Worm (Caenorhabditis elegans) whole organism, L4 larva: ENCODE data around the gene sqv-4.

Experiments
- F37D6.2 ChIP-seq: sonication (generic microtip); optimal IDR thresholded peaks from 2 replicates; lab custom pipeline; 2016; ENCODE audit warnings: mild to moderate bottlenecking, missing genetic modification characterization, missing compliant biosample characterization
- F44E2.7 ChIP-seq: fragments of 200-800 bp; sonication (Bioruptor generic); IDR thresholded peaks from 2 replicates; pipeline ENCODE4 v2.1.2; 2022; ENCODE audit warnings: missing genetic modification characterization, missing compliant biosample characterization
- F49E8.2 ChIP-seq: sonication (generic microtip); optimal IDR thresholded peaks from 2 replicates; lab custom pipeline; 2016; ENCODE audit warnings: missing compliant biosample characterization, mild to moderate bottlenecking, missing genetic modification characterization, borderline replicate concordance
- T20F7.1 ChIP-seq: fragments of 200-800 bp; sonication (Bioruptor generic); optimal IDR thresholded peaks from 2 replicates; lab custom pipeline; 2018; ENCODE audit warnings: mild to moderate bottlenecking, missing genetic modification characterization, missing compliant biosample characterization
- Y48G9A.11 ChIP-seq: fragments of 200-800 bp; sonication (Bioruptor generic); IDR thresholded peaks from 2 replicates; pipeline ENCODE4 v1.3.6; 2022; ENCODE audit warnings: missing genetic modification reagents, missing genetic modification characterization, missing compliant biosample characterization
- Y75B8A.6 ChIP-seq: fragments of 200-800 bp; sonication (Bioruptor generic); IDR thresholded peaks from 2 replicates; pipeline ENCODE4 v1.3.6; 2022; ENCODE audit warnings: missing genetic modification reagents, missing genetic modification characterization, missing compliant biosample characterization
- aha-1 ChIP-seq: fragments of 150-350 bp; peaks from one replicate; lab custom pipeline; 2014; ENCODE audit warnings: missing biosample characterization, missing genetic modification characterization
- ama-1 ChIP-seq: fragments of 150-350 bp; optimal IDR thresholded peaks from 2 replicates; lab custom pipeline; 2014; ENCODE audit warnings: inconsistent platforms, mixed read lengths
- ceh-28 ChIP-seq: fragments of 150-350 bp; optimal IDR thresholded peaks from 2 replicates; lab custom pipeline; 2014; ENCODE audit warnings: missing biosample characterization, missing genetic modification reagents, missing genetic modification characterization
- ceh-62 ChIP-seq: sonication (generic microtip); optimal IDR thresholded peaks from 2 replicates; lab custom pipeline; 2017; ENCODE audit warnings: missing biosample characterization, missing genetic modification characterization
- cey-2 ChIP-seq: sonication (generic microtip); optimal IDR thresholded peaks from 3 replicates; lab custom pipeline; 2017; ENCODE audit warnings: missing genetic modification characterization, mild to moderate bottlenecking, missing compliant biosample characterization, antibody characterized with exemption, borderline replicate concordance; ENCODE audit not compliant: insufficient read depth
- ctbp-1 ChIP-seq: fragments of 200-800 bp; sonication (Bioruptor generic); IDR thresholded peaks from 2 replicates; pipeline ENCODE4 v1.3.6; 2022; ENCODE audit warnings: missing genetic modification reagents, missing genetic modification characterization, missing compliant biosample characterization
- dmd-8 ChIP-seq: fragments of 200-800 bp; sonication (Bioruptor generic); IDR thresholded peaks from 2 replicates; pipeline ENCODE4 v1.3.6; 2022; ENCODE audit warnings: missing genetic modification characterization, missing compliant biosample characterization
- dmd-9 ChIP-seq: fragments of 200-800 bp; sonication (Bioruptor generic); IDR thresholded peaks from 2 replicates; pipeline ENCODE4 v1.3.6; 2022; ENCODE audit warnings: missing genetic modification reagents, missing genetic modification characterization, missing compliant biosample characterization
- hif-1 ChIP-seq, 2 experiments: sonication (generic microtip); optimal IDR thresholded peaks; 2 replicates each; lab custom pipeline; 2016 to 2017; ENCODE audit warnings: missing compliant biosample characterization in 2 of 2, missing genetic modification characterization in 2 of 2, missing genetic modification reagents in 2 of 2, missing genotype in 2 of 2, mild to moderate bottlenecking in 1 of 2
- hlh-11 ChIP-seq: fragments of 200-800 bp; sonication (Bioruptor generic); optimal IDR thresholded peaks from 2 replicates; lab custom pipeline; 2018; ENCODE audit warnings: mild to moderate bottlenecking, missing genetic modification characterization, missing compliant biosample characterization
- hlh-30 ChIP-seq: sonication (generic microtip); optimal IDR thresholded peaks from 2 replicates; lab custom pipeline; 2017; ENCODE audit warnings: antibody characterized with exemption, mild to moderate bottlenecking, missing genetic modification characterization, missing compliant biosample characterization; ENCODE audit not compliant: insufficient read depth
- lin-15B ChIP-seq: fragments of 150-350 bp; sonication (generic microtip); optimal IDR thresholded peaks from 3 replicates; lab custom pipeline; 2014; ENCODE audit warnings: missing biosample characterization, missing genetic modification characterization
- lin-29 ChIP-seq: fragments of 200-800 bp; sonication (Bioruptor generic); IDR thresholded peaks from 2 replicates; pipeline ENCODE4 v1.3.6; 2022; ENCODE audit warnings: missing genetic modification reagents, missing genetic modification characterization, missing compliant biosample characterization
- madf-5 ChIP-seq, 2 experiments: fragments of 200-800 bp; sonication (Bioruptor generic); IDR thresholded peaks; 2 replicates each; pipeline ENCODE4 v1.3.6; 2022; ENCODE audit warnings: missing compliant biosample characterization in 2 of 2, missing genetic modification characterization in 2 of 2
- mes-2 ChIP-seq: sonication (generic microtip); optimal IDR thresholded peaks from 2 replicates; lab custom pipeline; 2016; ENCODE audit warnings: missing genotype, mild to moderate bottlenecking, missing genetic modification characterization, missing compliant biosample characterization; ENCODE audit not compliant: poor library complexity, severe bottlenecking
- mxl-3 ChIP-seq: fragments of 200-800 bp; sonication (Bioruptor generic); optimal IDR thresholded peaks from 2 replicates; lab custom pipeline; 2018; ENCODE audit warnings: mild to moderate bottlenecking, missing genetic modification characterization, missing compliant biosample characterization
- nhr-11 ChIP-seq: fragments of 150-350 bp; optimal IDR thresholded peaks from 2 replicates; lab custom pipeline; 2014; ENCODE audit warnings: missing biosample characterization, missing genetic modification characterization
- nhr-111 ChIP-seq: fragments of 200-800 bp; sonication (Bioruptor generic); optimal IDR thresholded peaks from 2 replicates; lab custom pipeline; 2018; ENCODE audit warnings: mild to moderate bottlenecking, missing genetic modification characterization, missing compliant biosample characterization
- nhr-25 ChIP-seq: sonication (generic microtip); optimal IDR thresholded peaks from 2 replicates; lab custom pipeline; 2017; ENCODE audit warnings: missing genetic modification characterization, mild to moderate bottlenecking, missing compliant biosample characterization, antibody characterized with exemption, moderate library complexity, borderline replicate concordance; ENCODE audit not compliant: insufficient read depth
- nhr-28 ChIP-seq: fragments of 150-350 bp; optimal IDR thresholded peaks from 2 replicates; lab custom pipeline; 2014; ENCODE audit warnings: missing biosample characterization, missing genetic modification characterization
- nhr-48 ChIP-seq: sonication (generic microtip); optimal IDR thresholded peaks from 2 replicates; lab custom pipeline; 2016; ENCODE audit warnings: mild to moderate bottlenecking, missing genetic modification characterization, missing compliant biosample characterization
- php-3 ChIP-seq: fragments of 200-800 bp; sonication (Bioruptor generic); IDR thresholded peaks from 2 replicates; pipeline ENCODE4 v1.3.6; 2022; ENCODE audit warnings: missing genetic modification reagents, missing genetic modification characterization, missing compliant biosample characterization
- rbr-2 ChIP-seq: sonication (generic microtip); optimal IDR thresholded peaks from 2 replicates; lab custom pipeline; 2016; ENCODE audit warnings: missing genotype, missing genetic modification characterization, missing compliant biosample characterization
- set-16 ChIP-seq: fragments of 200-800 bp; sonication (Bioruptor generic); IDR thresholded peaks from 2 replicates; pipeline ENCODE4 v1.3.6; 2022; ENCODE audit warnings: missing genetic modification reagents, missing genetic modification characterization, missing compliant biosample characterization
- unc-39 ChIP-seq: sonication (generic microtip); optimal IDR thresholded peaks from 2 replicates; lab custom pipeline; 2017; ENCODE audit warnings: missing biosample characterization, missing genetic modification characterization
- unc-62 ChIP-seq, 3 experiments: fragments of 150-350 bp in 1 of 3; sonication (generic microtip); optimal IDR thresholded peaks in 2 of 3; peaks in 1 of 3; 1 replicate in 1 of 3; 2 replicates in 2 of 3; lab custom pipeline; 2014 to 2017; ENCODE audit warnings: missing biosample characterization in 3 of 3, missing genetic modification characterization in 3 of 3, missing genetic modification reagents in 3 of 3, missing genotype in 1 of 3
- zfp-2 ChIP-seq: sonication (generic microtip); optimal IDR thresholded peaks from 2 replicates; lab custom pipeline; 2016; ENCODE audit warnings: mild to moderate bottlenecking, missing genetic modification characterization, missing compliant biosample characterization
- zip-11 ChIP-seq: fragments of 200-800 bp; sonication (Bioruptor generic); IDR thresholded peaks from 2 replicates; pipeline ENCODE4 v1.3.6; 2022; ENCODE audit warnings: missing genetic modification characterization, missing compliant biosample characterization
- ztf-7 ChIP-seq: fragments of 150-350 bp; optimal IDR thresholded peaks from 2 replicates; lab custom pipeline; 2014; ENCODE audit warnings: missing biosample characterization, missing genetic modification characterization

The sqv-4 gene

ce11 chrV:10672601-10673000 is 11.3 kb upstream of the sqv-4 start:
- TF ChIP-seq mxl-3 (GFP tag; lab: Kevin White, UChicago): no peak
- no peak for TF ChIP-seq nhr-28 (tag; lab: Kevin White, UChicago)
- no peak for TF ChIP-seq nhr-25 (tag; lab: Kevin White, UChicago)
- no peak for TF ChIP-seq T20F7.1 (GFP tag; lab: Kevin White, UChicago)
- no peak for TF ChIP-seq hlh-30 (tag; lab: Kevin White, UChicago)
- no peak for TF ChIP-seq lin-15B (tag; lab: Kevin White, UChicago)
- no peak for TF ChIP-seq ceh-62 (tag; lab: Kevin White, UChicago)
- no peak for TF ChIP-seq mes-2 (tag; lab: Kevin White, UChicago)
- TF ChIP-seq set-16: no peak; the same call in 1 of the 2 replicates
- no peak for TF ChIP-seq F37D6.2 (tag; lab: Kevin White, UChicago)
- TF ChIP-seq Y48G9A.11: no peak
- TF ChIP-seq ztf-7 (tag; lab: Kevin White, UChicago): no peak
- TF ChIP-seq zfp-2: no peak
- TF ChIP-seq dmd-9 (GFP tag; lab: Robert Waterston, UW): no peak
- no peak for TF ChIP-seq ama-1 (lab: Kevin White, UChicago)
- TF ChIP-seq cey-2 (tag; lab: Kevin White, UChicago): no peak
- no peak for TF ChIP-seq php-3
- TF ChIP-seq rbr-2: no peak
- no peak for TF ChIP-seq nhr-48
- TF ChIP-seq, all 104 proteins: peak for 0

DNA sequence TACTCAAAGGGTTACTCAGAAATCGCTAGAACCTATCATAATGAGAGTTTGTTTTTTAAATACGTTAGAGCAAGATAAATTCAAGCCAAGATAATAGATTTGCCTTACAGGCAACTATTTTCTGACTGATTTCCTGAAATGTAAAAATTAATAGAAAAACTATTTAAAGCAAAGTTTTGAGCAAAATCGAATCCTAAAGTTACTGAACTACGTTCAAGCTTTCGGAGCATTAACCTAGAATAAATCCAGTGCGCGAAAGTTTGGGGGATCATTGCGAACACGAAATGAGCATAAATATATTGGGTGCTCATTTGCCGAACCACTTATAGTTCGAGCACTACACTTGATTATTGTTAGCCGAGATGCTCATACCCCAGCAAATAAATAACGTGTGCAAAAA is 10.4 kb upstream of the sqv-4 start, which contains the start of gene ceh-22:
ceh-22 (plus strand) TSS at position 301 of the 400 bp plus-strand sequence.
- TF ChIP-seq lin-29 (GFP tag; lab: Robert Waterston, UW): no peak
- TF ChIP-seq hlh-11: no peak
- TF ChIP-seq Y75B8A.6: no peak
- TF ChIP-seq ceh-28 (tag; lab: Kevin White, UChicago): no peak

ce11 chrV:10670817-10671216 is 9.6 kb upstream of the sqv-4 start:
- TF ChIP-seq unc-39 (no peak), F44E2.7 (GFP tag; lab: Robert Waterston, UW) (no peak), unc-62 (GFP tag; optimal IDR thresholded peaks at IDR 0.05 in 1 of 2; lab: Kevin White, UChicago) (peak in 1 of 2 experiments; percentile 77), unc-62 (tag; optimal IDR thresholded peaks at IDR 0.05; lab: Kevin White, UChicago) (no peak)

DNA sequence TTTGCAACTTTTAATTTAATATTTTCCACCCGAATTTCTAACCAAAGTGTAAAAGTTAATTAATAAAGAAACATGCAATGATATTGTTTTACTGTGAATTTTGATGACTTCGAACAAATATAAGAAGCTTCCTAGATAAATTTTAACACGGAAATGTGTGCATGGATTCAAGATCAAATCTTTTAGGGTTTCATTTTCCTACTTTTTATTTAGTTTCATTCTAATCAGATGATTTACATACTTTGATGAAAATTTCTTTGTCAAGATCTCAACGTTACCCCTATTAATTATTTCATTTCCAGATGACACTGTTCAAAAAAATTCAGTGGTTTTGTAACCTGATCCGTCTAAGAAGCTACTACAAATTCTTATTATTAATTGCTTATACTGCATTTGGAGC is 6.0 kb upstream of the sqv-4 start, which contains the start of gene twk-12:
twk-12 (plus strand) TSS at position 301 of the 400 bp plus-strand sequence.
- no peak for TF ChIP-seq zip-11 (GFP tag; lab: Robert Waterston, UW)
- no peak for TF ChIP-seq F49E8.2 (tag; lab: Kevin White, UChicago)
- no peak for TF ChIP-seq madf-5 (GFP tag; IDR thresholded peaks at IDR 0.05; lab: Robert Waterston, UW)
- no peak for TF ChIP-seq ceh-62 (tag; lab: Kevin White, UChicago)
- TF ChIP-seq mxl-3 (GFP tag; lab: Kevin White, UChicago): no peak
- TF ChIP-seq nhr-11 (tag; lab: Kevin White, UChicago): no peak
- no peak for TF ChIP-seq ctbp-1 (GFP tag; lab: Robert Waterston, UW)
- TF ChIP-seq hif-1 (tag; optimal IDR thresholded peaks at IDR 0.05; lab: Kevin White, UChicago): no peak
- TF ChIP-seq ceh-28 (tag; lab: Kevin White, UChicago): no peak
- TF ChIP-seq dmd-8: no peak
- no peak for TF ChIP-seq set-16

DNA sequence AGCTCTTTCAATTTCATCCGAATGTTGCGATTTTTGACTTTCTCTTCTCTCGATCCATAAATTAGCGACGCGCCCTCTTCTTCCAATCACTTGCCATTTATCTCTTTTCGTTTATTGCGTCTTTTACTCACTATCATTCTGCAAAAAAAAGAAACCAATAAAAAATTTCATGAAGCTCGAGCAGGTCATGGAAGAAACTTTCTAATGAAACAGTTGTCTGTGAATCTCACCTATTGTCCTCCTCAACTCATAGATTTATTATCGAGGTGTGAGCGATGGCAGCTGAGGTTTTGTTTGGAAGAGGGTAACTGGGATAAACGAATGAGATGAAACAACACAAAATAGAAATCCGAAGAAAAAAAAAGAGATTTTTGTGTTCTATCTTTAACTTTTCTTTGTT is 3.0 kb upstream of the sqv-4 start:
- TF ChIP-seq unc-62 (GFP tag; optimal IDR thresholded peaks at IDR 0.05 in 1 of 2; lab: Kevin White, UChicago) (peak in 1 of 2 experiments; percentile 31), unc-62 (tag; optimal IDR thresholded peaks at IDR 0.05; lab: Kevin White, UChicago) (no peak), nhr-111 (GFP tag; lab: Kevin White, UChicago) (no peak), aha-1 (no peak)
